Fruit fly (Drosophila melanogaster) whole organism, pupa: ENCODE results near the gene ham.

Experiments
- CG10348 ChIP-seq: fragments of 200-800 bp; sonication (Bioruptor generic); IDR thresholded peaks from 2 replicates; pipeline ENCODE4 v1.3.6; 2022; ENCODE audit warnings: missing biosample characterization, missing genetic modification characterization
- CG12605 ChIP-seq: fragments of 200-800 bp; sonication (Bioruptor generic); IDR thresholded peaks from 2 replicates; pipeline ENCODE4 v1.3.6; 2022; ENCODE audit warnings: missing biosample characterization, missing genetic modification characterization
- CG13204 ChIP-seq: fragments of 200-800 bp; sonication (Bioruptor generic); optimal IDR thresholded peaks from 2 replicates; lab custom pipeline; 2018; ENCODE audit warnings: missing biosample characterization, mild to moderate bottlenecking, missing genetic modification characterization, moderate library complexity
- CG14655 ChIP-seq: fragments of 200-800 bp; sonication (Bioruptor generic); optimal IDR thresholded peaks from 3 replicates; lab custom pipeline; 2017; ENCODE audit warnings: mild to moderate bottlenecking, missing biosample characterization, missing genetic modification reagents, missing genetic modification characterization
- CG15710 ChIP-seq: fragments of 200-800 bp; sonication (Bioruptor generic); optimal IDR thresholded peaks from 2 replicates; lab custom pipeline; 2018; ENCODE audit warnings: missing biosample characterization, mild to moderate bottlenecking, missing genetic modification characterization, moderate library complexity
- CG17806 ChIP-seq: fragments of 200-800 bp; sonication (Bioruptor generic); optimal IDR thresholded peaks from 2 replicates; lab custom pipeline; 2018; ENCODE audit warnings: missing biosample characterization, mild to moderate bottlenecking, missing genetic modification characterization, moderate library complexity
- CG32121 ChIP-seq: fragments of 200-800 bp; sonication (Bioruptor generic); IDR thresholded peaks from 2 replicates; pipeline ENCODE4 v1.3.6; 2022; ENCODE audit warnings: missing biosample characterization, missing genetic modification characterization
- CG34367 ChIP-seq: fragments of 200-800 bp; sonication (Bioruptor generic); optimal IDR thresholded peaks from 2 replicates; lab custom pipeline; 2018; ENCODE audit warnings: missing biosample characterization, mild to moderate bottlenecking, missing genetic modification characterization
- CG4496 ChIP-seq: fragments of 200-800 bp; sonication (Bioruptor generic); IDR thresholded peaks from 3 replicates; pipeline ENCODE4 v1.3.6; 2022; ENCODE audit warnings: missing biosample characterization, missing genetic modification characterization
- CG8159 ChIP-seq: fragments of 200-800 bp; sonication (Bioruptor generic); optimal IDR thresholded peaks from 3 replicates; lab custom pipeline; 2018; ENCODE audit warnings: missing biosample characterization, mild to moderate bottlenecking, missing genetic modification characterization, moderate library complexity
- CG8301 ChIP-seq: fragments of 200-800 bp; sonication (Bioruptor generic); optimal IDR thresholded peaks from 2 replicates; lab custom pipeline; 2018; ENCODE audit warnings: missing biosample characterization, mild to moderate bottlenecking, missing genetic modification characterization
- CG9948 ChIP-seq: fragments of 200-800 bp; sonication (Bioruptor generic); optimal IDR thresholded peaks from 2 replicates; lab custom pipeline; 2018; ENCODE audit warnings: missing biosample characterization, mild to moderate bottlenecking, missing genetic modification characterization, moderate library complexity
- D1 ChIP-seq: fragments of 200-800 bp; sonication (Bioruptor generic); optimal IDR thresholded peaks from 2 replicates; lab custom pipeline; 2018; ENCODE audit warnings: missing biosample characterization, mild to moderate bottlenecking, missing genetic modification characterization, moderate library complexity
- EcR ChIP-seq: fragments of 200-800 bp; sonication (Bioruptor generic); optimal IDR thresholded peaks from 3 replicates; lab custom pipeline; 2019; ENCODE audit warnings: missing biosample characterization, missing genetic modification characterization, mild to moderate bottlenecking, moderate library complexity, missing genetic modification reagents
- Ets98B ChIP-seq: fragments of 200-800 bp; sonication (Bioruptor generic); IDR thresholded peaks from 2 replicates; pipeline ENCODE4 v1.3.6; 2022; ENCODE audit warnings: missing biosample characterization, missing genetic modification characterization
- Pif1A ChIP-seq: fragments of 200-800 bp; sonication (Bioruptor generic); optimal IDR thresholded peaks from 3 replicates; lab custom pipeline; 2016; ENCODE audit warnings: missing biosample characterization, missing genetic modification characterization
- Pif1B ChIP-seq: fragments of 200-800 bp; sonication (Bioruptor generic); optimal IDR thresholded peaks from 3 replicates; lab custom pipeline; 2016; ENCODE audit warnings: missing biosample characterization, missing genetic modification characterization
- Snoo ChIP-seq: fragments of 200-800 bp; sonication (Bioruptor generic); optimal IDR thresholded peaks from 3 replicates; lab custom pipeline; 2017; ENCODE audit warnings: missing biosample characterization, mild to moderate bottlenecking, missing genetic modification characterization, inconsistent platforms
- fd96Ca ChIP-seq: fragments of 200-800 bp; sonication (Bioruptor generic); IDR thresholded peaks from 3 replicates; pipeline ENCODE4 v1.3.6; 2022; ENCODE audit warnings: missing biosample characterization, missing genetic modification characterization
- gl ChIP-seq: fragments of 200-800 bp; sonication (Bioruptor generic); optimal IDR thresholded peaks from 2 replicates; lab custom pipeline; 2018; ENCODE audit warnings: missing biosample characterization, mild to moderate bottlenecking, missing genetic modification characterization
- rn ChIP-seq: fragments of 200-800 bp; sonication (Bioruptor generic); IDR thresholded peaks from 2 replicates; pipeline ENCODE4 v1.3.6; 2022; ENCODE audit warnings: missing biosample characterization, missing genetic modification characterization

Gene ham

DNA sequence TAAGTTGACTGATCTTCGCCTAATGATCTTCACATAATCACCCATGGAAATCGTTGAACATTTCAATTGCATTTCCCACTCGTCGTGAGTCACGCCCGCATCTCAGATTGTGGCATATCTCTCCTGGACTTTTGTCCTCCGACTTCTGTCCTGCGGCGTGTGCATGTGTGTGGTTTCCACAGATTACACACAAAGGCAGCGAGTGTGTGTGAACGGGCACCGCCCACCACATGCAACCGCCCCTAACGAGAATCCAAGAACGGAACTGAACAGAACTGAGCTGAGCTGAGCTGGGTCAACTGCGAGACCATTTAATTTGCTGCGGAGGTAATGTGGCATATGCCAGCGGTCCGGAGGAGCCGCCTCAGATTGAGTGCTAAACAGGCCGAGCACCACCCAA is 9.0 kb upstream of the ham start:
- TF ChIP-seq CG34367 (tag; lab: Kevin White, UChicago) (no peak), CG32121 (GFP tag; lab: Robert Waterston, UW) (no peak), CG12605 (GFP tag; lab: Robert Waterston, UW) (no peak), CG13204 (GFP tag; lab: Kevin White, UChicago) (no peak), Ets98B (no peak), CG8301 (tag; lab: Kevin White, UChicago) (no peak), CG4496 (GFP tag; lab: Robert Waterston, UW) (no peak), rn (GFP tag; lab: Robert Waterston, UW) (no peak), CG8159 (no peak), gl (tag; lab: Kevin White, UChicago) (no peak), Snoo (tag; lab: Kevin White, UChicago) (no peak), CG10348 (GFP tag; lab: Robert Waterston, UW) (no peak), CG17806 (tag; lab: Kevin White, UChicago) (no peak)
- TF ChIP-seq, all 21 proteins: peak for 0

DNA sequence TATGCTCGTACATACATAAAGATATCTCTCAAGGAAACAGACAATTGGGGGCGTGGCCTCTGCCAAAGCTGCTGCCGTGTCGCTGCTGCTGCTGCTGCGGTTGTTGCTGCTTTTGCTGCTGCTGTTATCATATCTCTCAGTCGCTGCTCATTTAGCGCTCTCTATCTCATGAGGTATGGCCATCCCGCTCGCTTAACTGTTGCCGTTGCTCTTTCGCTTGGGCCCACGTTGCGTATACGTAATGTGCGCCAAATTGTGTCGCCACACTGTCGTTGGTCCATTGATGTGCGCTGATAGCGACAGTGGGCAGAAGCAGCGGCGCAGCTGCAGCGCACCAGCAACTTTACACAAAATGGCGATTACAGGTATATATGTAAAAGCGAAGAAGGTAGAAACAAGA is 3.7 kb upstream of the ham start:
- TF ChIP-seq CG4496 (GFP tag; lab: Robert Waterston, UW) (peak; percentile 21; the same call in 1 of the 3 replicates), CG10348 (GFP tag; lab: Robert Waterston, UW) (no peak)
- TF ChIP-seq, all 21 proteins: peak for 1

DNA sequence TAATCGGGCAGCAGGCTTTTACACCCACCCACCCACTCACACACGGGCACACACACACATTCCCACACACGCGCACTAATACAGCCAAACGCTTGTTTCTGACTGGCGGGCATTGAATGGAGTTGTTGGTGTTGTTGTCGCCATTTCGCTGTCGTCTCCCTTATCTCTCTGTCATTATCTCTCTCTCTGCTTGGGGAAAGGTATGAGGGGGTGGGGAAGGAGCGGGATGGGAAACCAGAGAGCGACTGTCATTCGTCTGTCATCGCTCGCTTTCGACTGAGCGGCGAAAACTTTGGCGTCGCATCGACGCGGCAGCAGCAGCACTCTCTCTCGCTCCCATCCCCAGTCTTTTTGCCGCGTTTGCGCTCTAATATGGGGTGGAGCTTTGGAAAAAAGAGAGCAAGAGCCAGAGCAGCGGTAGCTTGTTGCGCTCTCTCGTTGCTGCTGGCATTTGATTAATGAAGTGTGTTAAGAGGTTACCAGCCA is 3.3 kb upstream of the ham start:
- TF ChIP-seq CG14655 (no peak), fd96Ca (GFP tag; lab: Robert Waterston, UW) (peak; percentile 32; the same call in 1 of the 3 replicates), CG4496 (GFP tag; lab: Robert Waterston, UW) (0 out of 3 replicates have a peak, but pooled peaks have one; percentile 26)

DNA sequence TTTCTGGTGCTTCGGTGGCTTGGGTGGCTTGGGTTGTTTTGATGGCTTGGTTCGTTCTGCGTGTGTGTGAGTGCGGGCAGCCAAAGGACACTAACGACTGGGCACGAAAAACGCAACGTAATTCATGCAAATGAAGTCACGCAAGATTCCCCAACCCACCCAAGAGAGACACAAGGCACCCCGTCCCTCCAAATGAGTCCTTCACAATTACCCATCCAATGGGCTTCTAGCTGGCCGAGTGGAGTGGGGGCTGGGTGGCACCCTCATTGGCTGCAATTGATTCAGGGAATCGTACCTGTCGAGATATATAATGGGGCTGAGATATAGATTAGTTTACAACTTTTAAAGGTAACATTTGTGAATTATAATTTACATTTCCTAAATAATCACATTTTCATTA is 537 bp upstream of the ham start:
- TF ChIP-seq Ets98B (no peak), CG4496 (GFP tag; lab: Robert Waterston, UW) (no peak), CG10348 (GFP tag; lab: Robert Waterston, UW) (no peak), CG17806 (tag; lab: Kevin White, UChicago) (no peak), CG13204 (GFP tag; lab: Kevin White, UChicago) (no peak), CG14655 (no peak), CG34367 (tag; lab: Kevin White, UChicago) (no peak), EcR (GFP tag; lab: Kevin White, UChicago) (no peak), CG15710 (no peak), CG8159 (no peak), CG12605 (GFP tag; lab: Robert Waterston, UW) (no peak), D1 (tag; lab: Kevin White, UChicago) (no peak), CG32121 (GFP tag; lab: Robert Waterston, UW) (no peak), CG9948 (tag; lab: Kevin White, UChicago) (no peak), Snoo (tag; lab: Kevin White, UChicago) (no peak), Pif1B (GFP tag; lab: Kevin White, UChicago) (no peak), rn (GFP tag; lab: Robert Waterston, UW) (no peak), fd96Ca (GFP tag; lab: Robert Waterston, UW) (no peak)
- TF ChIP-seq, all 21 proteins: peak for 0

DNA sequence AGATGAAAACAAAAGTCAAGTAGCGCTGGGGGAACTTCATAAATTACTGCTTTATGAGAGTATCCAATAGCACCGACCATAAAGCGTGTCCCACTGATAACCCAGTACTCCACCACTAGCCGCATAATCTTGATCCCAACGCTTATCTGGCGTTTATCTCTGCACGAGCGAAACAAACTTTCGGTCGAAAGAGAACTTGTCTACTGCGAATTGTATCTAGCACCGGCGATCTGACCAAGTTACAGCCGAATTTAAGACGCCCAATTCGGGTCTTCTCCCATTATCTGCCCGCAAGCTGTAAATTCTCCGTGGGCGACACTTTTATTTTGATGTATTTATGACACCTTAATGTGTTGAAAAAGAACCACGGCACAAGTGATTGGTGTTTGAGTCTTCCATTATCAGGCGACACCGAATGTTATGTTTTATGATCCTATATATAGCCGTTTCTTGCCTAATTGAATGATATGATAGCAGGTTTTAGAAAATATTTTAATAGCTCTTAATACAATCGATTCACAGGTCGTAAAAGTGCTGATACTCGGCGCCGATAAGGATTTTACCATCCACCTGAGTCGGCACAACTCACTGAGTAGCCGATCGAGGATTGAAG is 2.8 kb downstream of the ham start:
- no peak for TF ChIP-seq EcR (GFP tag; lab: Kevin White, UChicago)
- no peak for TF ChIP-seq CG32121 (GFP tag; lab: Robert Waterston, UW)
- TF ChIP-seq D1 (tag; lab: Kevin White, UChicago): no peak
- no peak for TF ChIP-seq CG34367 (tag; lab: Kevin White, UChicago)
- TF ChIP-seq CG13204 (GFP tag; lab: Kevin White, UChicago): no peak
- no peak for TF ChIP-seq Snoo (tag; lab: Kevin White, UChicago)
- TF ChIP-seq CG8301 (tag; lab: Kevin White, UChicago): no peak
- TF ChIP-seq CG10348 (GFP tag; lab: Robert Waterston, UW): no peak
- TF ChIP-seq rn (GFP tag; lab: Robert Waterston, UW): no peak
- no peak for TF ChIP-seq CG8159
- no peak for TF ChIP-seq Pif1B (GFP tag; lab: Kevin White, UChicago)
- no peak for TF ChIP-seq fd96Ca (GFP tag; lab: Robert Waterston, UW)
- TF ChIP-seq CG9948 (tag; lab: Kevin White, UChicago): no peak
- no peak for TF ChIP-seq CG12605 (GFP tag; lab: Robert Waterston, UW)
- TF ChIP-seq CG14655: no peak
- no peak for TF ChIP-seq Pif1A (GFP tag; lab: Kevin White, UChicago)
- no peak for TF ChIP-seq CG17806 (tag; lab: Kevin White, UChicago)
- TF ChIP-seq gl (tag; lab: Kevin White, UChicago): no peak
- TF ChIP-seq CG15710: no peak
- TF ChIP-seq CG4496 (GFP tag; lab: Robert Waterston, UW): no peak
- TF ChIP-seq, all 21 proteins: peak for 0

DNA sequence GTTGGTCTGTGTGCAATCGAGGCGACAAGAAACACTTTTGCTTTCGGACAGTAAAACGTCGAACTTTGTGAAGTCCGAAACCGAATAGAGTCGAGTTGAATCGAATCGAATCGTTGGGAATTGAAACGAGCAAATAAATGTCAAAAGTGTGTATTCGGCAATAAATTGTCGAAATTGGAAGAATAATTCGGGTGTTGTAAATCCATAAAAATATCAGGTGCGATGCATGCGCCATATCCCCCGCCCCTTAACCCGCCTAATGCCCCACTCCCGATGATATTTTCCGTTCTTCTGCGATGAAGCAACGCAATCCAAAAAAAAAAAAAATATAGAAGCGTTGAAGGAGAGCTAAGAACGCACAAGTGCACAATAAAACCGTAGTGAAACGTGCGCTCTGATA is 3.8 kb downstream of the ham start:
- TF ChIP-seq CG32121 (GFP tag; lab: Robert Waterston, UW) (no peak), CG8159 (no peak), CG13204 (GFP tag; lab: Kevin White, UChicago) (no peak), Ets98B (no peak), CG10348 (GFP tag; lab: Robert Waterston, UW) (no peak), fd96Ca (GFP tag; lab: Robert Waterston, UW) (no peak), Pif1A (GFP tag; lab: Kevin White, UChicago) (no peak)
